Worm (Caenorhabditis elegans) whole organism, L4 larva: ENCODE measurements around the gene F56A11.6.
A peak's percentile ranks its signal among the peaks of the same experiment; 100 is the strongest.

Source experiments
- F10B5.3 ChIP-seq: sonication (generic microtip); optimal IDR thresholded peaks from 2 replicates; lab custom pipeline; 2016; ENCODE audit warnings: mild to moderate bottlenecking, missing genetic modification characterization, missing compliant biosample characterization
- F44E2.7 ChIP-seq: fragments of 200-800 bp; sonication (Bioruptor generic); IDR thresholded peaks from 2 replicates; pipeline ENCODE4 v2.1.2; 2022; ENCODE audit warnings: missing genetic modification characterization, missing compliant biosample characterization
- R02D3.7 ChIP-seq: fragments of 150-350 bp; sonication (generic microtip); optimal IDR thresholded peaks from 3 replicates; lab custom pipeline; 2014; ENCODE audit warnings: missing biosample characterization, missing genetic modification characterization
- T26A8.4 ChIP-seq: fragments of 200-800 bp; sonication (Bioruptor generic); IDR thresholded peaks from 2 replicates; pipeline ENCODE4 v1.3.6; 2022; ENCODE audit warnings: missing genetic modification characterization, missing compliant biosample characterization
- Y5F2A.4 ChIP-seq: fragments of 200-800 bp; sonication (Bioruptor generic); optimal IDR thresholded peaks from 2 replicates; lab custom pipeline; 2018; ENCODE audit warnings: mild to moderate bottlenecking, missing genetic modification characterization, missing compliant biosample characterization
- ZK546.5 ChIP-seq, 2 experiments: sonication (generic microtip); optimal IDR thresholded peaks; 2 replicates each; lab custom pipeline; 2017; ENCODE audit warnings: missing biosample characterization in 2 of 2, missing genetic modification characterization in 2 of 2
- aha-1 ChIP-seq: fragments of 150-350 bp; peaks from one replicate; lab custom pipeline; 2014; ENCODE audit warnings: missing biosample characterization, missing genetic modification characterization
- arid-1 ChIP-seq: fragments of 200-800 bp; sonication (Bioruptor generic); conservative IDR thresholded peaks from 2 replicates; pipeline ENCODE4 v1.3.6; 2022; ENCODE audit warnings: missing genetic modification reagents, missing genetic modification characterization, missing compliant biosample characterization
- attf-4 ChIP-seq: sonication (generic microtip); optimal IDR thresholded peaks from 3 replicates; lab custom pipeline; 2017; ENCODE audit warnings: missing biosample characterization, missing genetic modification characterization
- ceh-20 ChIP-seq: fragments of 200-800 bp; sonication (Bioruptor generic); IDR thresholded peaks from 2 replicates; pipeline ENCODE4 v1.3.6; 2022; ENCODE audit warnings: missing genetic modification reagents, missing genetic modification characterization, missing compliant biosample characterization
- ceh-44 ChIP-seq: fragments of 200-800 bp; sonication (Bioruptor generic); IDR thresholded peaks from 2 replicates; pipeline ENCODE4 v1.3.6; 2022; ENCODE audit warnings: missing genetic modification reagents, missing genetic modification characterization, missing compliant biosample characterization
- ceh-62 ChIP-seq: sonication (generic microtip); optimal IDR thresholded peaks from 2 replicates; lab custom pipeline; 2017; ENCODE audit warnings: missing biosample characterization, missing genetic modification characterization
- ctbp-1 ChIP-seq: fragments of 200-800 bp; sonication (Bioruptor generic); IDR thresholded peaks from 2 replicates; pipeline ENCODE4 v1.3.6; 2022; ENCODE audit warnings: missing genetic modification reagents, missing genetic modification characterization, missing compliant biosample characterization
- daf-12 ChIP-seq: fragments of 150-350 bp; optimal IDR thresholded peaks from 2 replicates; lab custom pipeline; 2014; ENCODE audit warnings: missing biosample characterization, missing genetic modification reagents, missing genetic modification characterization
- daf-16 ChIP-seq, 3 experiments: sonication (generic microtip); optimal IDR thresholded peaks; 2 replicates each; lab custom pipeline; 2016 to 2017; ENCODE audit warnings: missing genetic modification characterization in 3 of 3, missing genetic modification reagents in 3 of 3, mild to moderate bottlenecking in 2 of 3, missing compliant biosample characterization in 2 of 3, missing biosample characterization in 1 of 3, moderate library complexity in 1 of 3
- dmd-6 ChIP-seq: fragments of 200-800 bp; sonication (Bioruptor generic); IDR thresholded peaks from 2 replicates; pipeline ENCODE4 v1.3.6; 2022; ENCODE audit warnings: missing genetic modification reagents, missing genetic modification characterization, missing compliant biosample characterization
- dmd-9 ChIP-seq: fragments of 200-800 bp; sonication (Bioruptor generic); IDR thresholded peaks from 2 replicates; pipeline ENCODE4 v1.3.6; 2022; ENCODE audit warnings: missing genetic modification reagents, missing genetic modification characterization, missing compliant biosample characterization
- duxl-1 ChIP-seq: sonication (generic microtip); optimal IDR thresholded peaks from 2 replicates; lab custom pipeline; 2016; ENCODE audit warnings: mild to moderate bottlenecking, missing genetic modification characterization, moderate library complexity, missing compliant biosample characterization; ENCODE audit not compliant: poor library complexity
- lin-1 ChIP-seq: fragments of 200-800 bp; sonication (Bioruptor generic); IDR thresholded peaks from 2 replicates; pipeline ENCODE4 v1.3.6; 2022; ENCODE audit warnings: missing genetic modification reagents, missing genetic modification characterization, missing compliant biosample characterization
- lin-38 ChIP-seq: fragments of 200-800 bp; sonication (Bioruptor generic); IDR thresholded peaks from 2 replicates; pipeline ENCODE4 v1.3.6; 2022; ENCODE audit warnings: missing genetic modification reagents, missing genetic modification characterization, missing compliant biosample characterization
- lir-3 ChIP-seq: sonication (generic microtip); optimal IDR thresholded peaks from 2 replicates; lab custom pipeline; 2016; ENCODE audit warnings: mild to moderate bottlenecking, missing genetic modification characterization, missing compliant biosample characterization
- mes-2 ChIP-seq: sonication (generic microtip); optimal IDR thresholded peaks from 2 replicates; lab custom pipeline; 2016; ENCODE audit warnings: missing genotype, mild to moderate bottlenecking, missing genetic modification characterization, missing compliant biosample characterization; ENCODE audit not compliant: poor library complexity, severe bottlenecking
- mxl-2 ChIP-seq: fragments of 200-800 bp; sonication (Bioruptor generic); conservative IDR thresholded peaks from 2 replicates; pipeline ENCODE4 v1.3.6; 2022; ENCODE audit warnings: missing genetic modification reagents, missing genetic modification characterization, missing compliant biosample characterization
- mxl-3 ChIP-seq: fragments of 200-800 bp; sonication (Bioruptor generic); optimal IDR thresholded peaks from 2 replicates; lab custom pipeline; 2018; ENCODE audit warnings: mild to moderate bottlenecking, missing genetic modification characterization, missing compliant biosample characterization
- nhr-11 ChIP-seq: fragments of 150-350 bp; optimal IDR thresholded peaks from 2 replicates; lab custom pipeline; 2014; ENCODE audit warnings: missing biosample characterization, missing genetic modification characterization
- nhr-237 ChIP-seq: sonication (generic microtip); optimal IDR thresholded peaks from 2 replicates; lab custom pipeline; 2017; ENCODE audit warnings: missing biosample characterization, missing genetic modification characterization
- nhr-25 ChIP-seq: sonication (generic microtip); optimal IDR thresholded peaks from 2 replicates; lab custom pipeline; 2017; ENCODE audit warnings: missing genetic modification characterization, mild to moderate bottlenecking, missing compliant biosample characterization, antibody characterized with exemption, moderate library complexity, borderline replicate concordance; ENCODE audit not compliant: insufficient read depth
- nhr-48 ChIP-seq: sonication (generic microtip); optimal IDR thresholded peaks from 2 replicates; lab custom pipeline; 2016; ENCODE audit warnings: mild to moderate bottlenecking, missing genetic modification characterization, missing compliant biosample characterization
- nhr-76 ChIP-seq: fragments of 150-350 bp; optimal IDR thresholded peaks from 2 replicates; lab custom pipeline; 2014; ENCODE audit warnings: missing biosample characterization, missing genetic modification characterization
- pha-4 ChIP-seq, 2 experiments: fragments of 150-350 bp in 1 of 2; fragments of 200-800 bp in 1 of 2; sonication (Bioruptor generic) in 1 of 2; IDR thresholded peaks in 1 of 2; optimal IDR thresholded peaks in 1 of 2; 2 replicates each; pipeline versions ENCODE4 v1.3.6 to Lab custom; 2014 to 2022; ENCODE audit warnings: missing genetic modification characterization in 2 of 2, missing genetic modification reagents in 2 of 2, missing biosample characterization in 1 of 2, missing compliant biosample characterization in 1 of 2
- php-3 ChIP-seq: fragments of 200-800 bp; sonication (Bioruptor generic); IDR thresholded peaks from 2 replicates; pipeline ENCODE4 v1.3.6; 2022; ENCODE audit warnings: missing genetic modification reagents, missing genetic modification characterization, missing compliant biosample characterization
- pqm-1 ChIP-seq: sonication (generic microtip); optimal IDR thresholded peaks from 2 replicates; lab custom pipeline; 2017; ENCODE audit warnings: missing biosample characterization, missing genetic modification characterization
- rbr-2 ChIP-seq: sonication (generic microtip); optimal IDR thresholded peaks from 2 replicates; lab custom pipeline; 2016; ENCODE audit warnings: missing genotype, missing genetic modification characterization, missing compliant biosample characterization
- saeg-2 ChIP-seq: fragments of 200-800 bp; sonication (Bioruptor generic); IDR thresholded peaks from 2 replicates; pipeline ENCODE4 v1.3.6; 2022; ENCODE audit warnings: missing genetic modification reagents, missing genetic modification characterization, missing compliant biosample characterization
- skn-1 ChIP-seq: fragments of 150-350 bp; optimal IDR thresholded peaks from 2 replicates; lab custom pipeline; 2014; ENCODE audit warnings: missing biosample characterization, missing genetic modification characterization
- snpc-1.2 ChIP-seq: fragments of 200-800 bp; sonication (Bioruptor generic); IDR thresholded peaks from 2 replicates; pipeline ENCODE4 v1.3.6; 2022; ENCODE audit warnings: missing genetic modification reagents, missing genetic modification characterization, missing compliant biosample characterization
- spr-3 ChIP-seq: fragments of 200-800 bp; sonication (Bioruptor generic); optimal IDR thresholded peaks from 2 replicates; lab custom pipeline; 2018; ENCODE audit warnings: mild to moderate bottlenecking, missing genetic modification characterization, missing compliant biosample characterization
- tra-1 ChIP-seq: fragments of 200-800 bp; sonication (Bioruptor generic); IDR thresholded peaks from 2 replicates; pipeline ENCODE4 v1.3.6; 2022; ENCODE audit warnings: missing genetic modification reagents, missing genetic modification characterization, missing compliant biosample characterization
- unc-39 ChIP-seq: sonication (generic microtip); optimal IDR thresholded peaks from 2 replicates; lab custom pipeline; 2017; ENCODE audit warnings: missing biosample characterization, missing genetic modification characterization
- unc-62 ChIP-seq, 3 experiments: fragments of 150-350 bp in 1 of 3; sonication (generic microtip); optimal IDR thresholded peaks in 2 of 3; peaks in 1 of 3; 1 replicate in 1 of 3; 2 replicates in 2 of 3; lab custom pipeline; 2014 to 2017; ENCODE audit warnings: missing biosample characterization in 3 of 3, missing genetic modification characterization in 3 of 3, missing genetic modification reagents in 3 of 3, missing genotype in 1 of 3
- zfp-2 ChIP-seq: sonication (generic microtip); optimal IDR thresholded peaks from 2 replicates; lab custom pipeline; 2016; ENCODE audit warnings: mild to moderate bottlenecking, missing genetic modification characterization, missing compliant biosample characterization
- zip-11 ChIP-seq: fragments of 200-800 bp; sonication (Bioruptor generic); IDR thresholded peaks from 2 replicates; pipeline ENCODE4 v1.3.6; 2022; ENCODE audit warnings: missing genetic modification characterization, missing compliant biosample characterization

Gene F56A11.6

ce11 chrIV:551923-552322 is 30.1 kb downstream of the F56A11.6 start:
- no peak for TF ChIP-seq arid-1
- peak; percentile 91 for TF ChIP-seq dmd-6
- TF ChIP-seq Y5F2A.4 (GFP tag; lab: Kevin White, UChicago): no peak
- TF ChIP-seq pha-4 (GFP tag; IDR thresholded peaks at IDR 0.05; lab: Robert Waterston, UW): no peak
- TF ChIP-seq pha-4 (tag; optimal IDR thresholded peaks at IDR 0.05; lab: Kevin White, UChicago): no peak
- TF ChIP-seq mes-2 (tag; lab: Kevin White, UChicago): no peak
- TF ChIP-seq tra-1 (GFP tag; lab: Robert Waterston, UW): peak; percentile 91
- TF ChIP-seq nhr-11: no peak
- TF ChIP-seq snpc-1.2 (GFP tag; lab: Robert Waterston, UW): no peak
- no peak for TF ChIP-seq lin-38 (GFP tag; lab: Robert Waterston, UW)
- TF ChIP-seq ZK546.5 (tag; optimal IDR thresholded peaks at IDR 0.05; lab: Kevin White, UChicago): no peak
- TF ChIP-seq saeg-2 (GFP tag; lab: Robert Waterston, UW): no peak
- TF ChIP-seq aha-1 (tag; lab: Kevin White, UChicago): no peak
- no peak for TF ChIP-seq T26A8.4 (GFP tag; lab: Robert Waterston, UW)
- TF ChIP-seq mxl-2 (GFP tag; lab: Robert Waterston, UW): no peak; the same call in 1 of the 2 replicates
- TF ChIP-seq ceh-62 (tag; lab: Kevin White, UChicago): no peak
- no peak for TF ChIP-seq zfp-2 (tag; lab: Kevin White, UChicago)
- TF ChIP-seq nhr-237 (tag; lab: Kevin White, UChicago): no peak
- no peak for TF ChIP-seq duxl-1
- TF ChIP-seq nhr-76 (tag; lab: Kevin White, UChicago): no peak
- no peak for TF ChIP-seq nhr-25
- TF ChIP-seq daf-16 (GFP tag; optimal IDR thresholded peaks at IDR 0.05; lab: Kevin White, UChicago): peak in 1 of 2 experiments; percentile 70
- TF ChIP-seq daf-16 (tag; optimal IDR thresholded peaks at IDR 0.05; lab: Kevin White, UChicago): peak; percentile 83
- TF ChIP-seq php-3 (GFP tag; lab: Robert Waterston, UW): no peak; the same call in none of the 2 replicates
- TF ChIP-seq rbr-2: no peak
- TF ChIP-seq F44E2.7 (GFP tag; lab: Robert Waterston, UW): no peak
- peak; percentile 90 for TF ChIP-seq lin-1 (GFP tag; lab: Robert Waterston, UW)
- TF ChIP-seq mxl-3 (GFP tag; lab: Kevin White, UChicago): peak; percentile 46
- TF ChIP-seq R02D3.7 (tag; lab: Kevin White, UChicago): no peak
- TF ChIP-seq F10B5.3 (tag; lab: Kevin White, UChicago): no peak
- TF ChIP-seq ceh-20: 0 out of 2 replicates have a peak, but pooled peaks have one; percentile 40
- peak; percentile 32 for TF ChIP-seq nhr-48 (tag; lab: Kevin White, UChicago)
- no peak for TF ChIP-seq zip-11 (GFP tag; lab: Robert Waterston, UW)
- TF ChIP-seq daf-12 (tag; lab: Kevin White, UChicago): no peak
- TF ChIP-seq dmd-9 (GFP tag; lab: Robert Waterston, UW): no peak
- TF ChIP-seq pqm-1 (tag; lab: Kevin White, UChicago): peak; percentile 59
- peak in 1 of 2 experiments; percentile 31 for TF ChIP-seq unc-62 (GFP tag; optimal IDR thresholded peaks at IDR 0.05 in 1 of 2; lab: Kevin White, UChicago)
- no peak for TF ChIP-seq unc-62 (tag; optimal IDR thresholded peaks at IDR 0.05; lab: Kevin White, UChicago)
- TF ChIP-seq ctbp-1 (GFP tag; lab: Robert Waterston, UW): no peak
- no peak for TF ChIP-seq skn-1 (tag; lab: Kevin White, UChicago)

- TF ChIP-seq spr-3 (no peak), ceh-44 (no peak), attf-4 (tag; lab: Kevin White, UChicago) (no peak), unc-39 (tag; lab: Kevin White, UChicago) (no peak), lin-1 (GFP tag; lab: Robert Waterston, UW) (no peak), lir-3 (no peak)
Observed at ce11 chrIV:548000-548399, 34.0 kb downstream of the F56A11.6 start, which contains the start of gene F56A11.4. Gene F56A11.4 (plus strand): TSS chrIV:548300.
